Worm (Caenorhabditis elegans): ENCODE measurements around the gene srh-190.

DNA sequence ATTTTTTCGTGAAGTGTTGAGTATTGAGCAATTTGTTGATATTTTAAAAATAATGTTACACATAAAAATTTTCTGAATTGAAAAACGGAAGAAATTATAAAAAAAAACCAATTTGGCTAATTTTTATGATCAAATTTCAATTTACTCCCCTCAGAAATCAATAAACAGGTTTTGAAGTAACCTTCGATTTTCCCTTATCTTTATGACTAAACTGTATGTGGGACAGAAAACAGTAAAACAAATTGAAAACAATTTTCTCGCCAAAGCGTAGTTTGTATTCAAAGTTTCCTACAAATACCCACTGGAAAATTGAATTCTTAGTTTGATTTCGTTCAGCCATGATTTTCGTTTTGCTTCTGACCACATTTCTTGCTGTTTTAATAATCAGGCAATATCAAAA lies 35.9 kb downstream of the srh-190 start, which contains the start of gene cyp-35B1:
- TF ChIP-seq lin-40 (tag; optimal IDR thresholded peaks at IDR 0.05) (no peak), ets-4 (GFP tag; optimal IDR thresholded peaks at IDR 0.05) (no peak), rcor-1 (GFP tag; IDR thresholded peaks at IDR 0.05) (no peak), lsl-1 (GFP tag; optimal IDR thresholded peaks at IDR 0.05) (no peak), unc-62 (GFP tag; optimal IDR thresholded peaks at IDR 0.05) (no peak), B0035.1 (tag; optimal IDR thresholded peaks at IDR 0.05) (no peak), ztf-28 (GFP tag; IDR thresholded peaks at IDR 0.05) (no peak), ama-1 (optimal IDR thresholded peaks at IDR 0.05) (no peak), ama-1 (GFP tag; optimal IDR thresholded peaks at IDR 0.05) (no peak), unc-130 (GFP tag; optimal IDR thresholded peaks at IDR 0.05) (no peak), dpl-1 (GFP tag; optimal IDR thresholded peaks at IDR 0.05) (no peak), Y56A3A.18 (GFP tag; IDR thresholded peaks at IDR 0.05) (no peak)
